Worm (Caenorhabditis elegans): ENCODE measurements around the gene spp-19.
A peak's percentile ranks its signal among the peaks of the same experiment; 100 is the strongest.

DNA sequence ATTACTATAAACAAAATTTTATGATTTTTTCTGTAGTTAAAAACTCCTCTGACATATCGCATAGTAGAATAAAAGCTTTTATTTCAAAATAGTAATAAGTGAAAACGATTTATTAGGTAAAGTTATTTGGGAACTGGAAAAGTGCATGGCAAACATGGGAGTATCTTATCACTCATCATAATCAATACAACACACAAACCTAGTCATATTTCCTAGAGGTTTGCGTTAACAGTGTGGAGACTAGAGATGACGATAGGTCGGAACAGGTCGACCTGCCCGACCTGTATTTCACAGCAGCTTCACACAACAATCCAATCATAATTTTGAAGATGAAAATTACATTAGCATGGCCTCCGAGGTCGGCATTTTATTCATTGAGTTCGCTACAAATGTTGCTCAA is 18.5 kb upstream of the spp-19 start, which contains the start of gene EGAP9.3:
- no peak for TF ChIP-seq madf-5 (GFP tag; IDR thresholded peaks at IDR 0.05)
- no peak for TF ChIP-seq zip-11 (GFP tag; IDR thresholded peaks at IDR 0.05)
- TF ChIP-seq jun-1 (tag; optimal IDR thresholded peaks at IDR 0.05): no peak
- TF ChIP-seq lin-39 (tag; optimal IDR thresholded peaks at IDR 0.05): no peak
- peak; percentile 43 for TF ChIP-seq pqm-1 (tag; optimal IDR thresholded peaks at IDR 0.05)
- TF ChIP-seq dmd-9 (GFP tag; IDR thresholded peaks at IDR 0.05): no peak
- TF ChIP-seq unc-62 (GFP tag; optimal IDR thresholded peaks at IDR 0.05 in 1 of 2): no peak
- no peak for TF ChIP-seq unc-62 (tag; optimal IDR thresholded peaks at IDR 0.05)
- no peak for TF ChIP-seq ceh-28 (tag; optimal IDR thresholded peaks at IDR 0.05)
- no peak for TF ChIP-seq nhr-77 (tag; optimal IDR thresholded peaks at IDR 0.05)
- TF ChIP-seq hmg-1.1 (GFP tag; IDR thresholded peaks at IDR 0.05): no peak
- no peak for TF ChIP-seq nhr-25 (tag; optimal IDR thresholded peaks at IDR 0.05; ENCODE audit: borderline replicate concordance, insufficient read depth)

All from whole organism, L4 larva.